Worm (Caenorhabditis elegans): ENCODE results near the gene his-69.

DNA sequence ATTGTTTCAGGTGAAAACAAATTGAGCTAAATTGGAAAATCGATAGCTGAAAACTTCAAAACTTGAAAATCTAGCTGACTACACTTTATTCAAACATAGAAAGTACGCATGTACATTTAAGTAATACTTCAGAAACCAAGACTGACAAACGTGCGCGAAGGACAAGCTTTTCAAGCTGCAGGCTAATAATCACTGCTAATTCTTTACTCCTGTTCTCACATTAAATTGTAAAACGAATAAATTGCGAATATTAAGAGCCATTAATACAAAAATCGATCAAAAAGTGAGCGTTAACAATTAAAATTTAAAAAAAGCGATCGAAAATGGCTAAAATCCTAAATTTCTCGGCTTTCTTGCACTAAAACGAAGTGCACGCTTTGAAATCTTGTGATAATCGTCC lies 28.5 kb upstream of the his-69 start:
- no peak for TF ChIP-seq lin-15B (tag; optimal IDR thresholded peaks at IDR 0.05)
- no peak for TF ChIP-seq ztf-11 (tag; optimal IDR thresholded peaks at IDR 0.05)
- no peak for TF ChIP-seq mdl-1 (tag; optimal IDR thresholded peaks at IDR 0.05)
- no peak for TF ChIP-seq nhr-11 (tag; optimal IDR thresholded peaks at IDR 0.05)
- TF ChIP-seq ama-1 (optimal IDR thresholded peaks at IDR 0.05) = no peak
- TF ChIP-seq pha-4 (tag; optimal IDR thresholded peaks at IDR 0.05) = no peak
- no peak for TF ChIP-seq egl-27 (tag; optimal IDR thresholded peaks at IDR 0.05)
- no peak for TF ChIP-seq hmg-11 (tag; optimal IDR thresholded peaks at IDR 0.05)
- no peak for TF ChIP-seq jun-1 (tag; optimal IDR thresholded peaks at IDR 0.05)
- TF ChIP-seq elt-3 (tag; optimal IDR thresholded peaks at IDR 0.05) = no peak
- TF ChIP-seq unc-62 (GFP tag; optimal IDR thresholded peaks at IDR 0.05) = no peak
- no peak for TF ChIP-seq nhr-77 (tag; optimal IDR thresholded peaks at IDR 0.05)

All from whole organism, L3 larva.